Worm (Caenorhabditis elegans) whole organism, mixed stage, embryonic: ENCODE measurements around the gene cav-1.

Source experiments
- blmp-1 ChIP-seq: fragments of 150-350 bp; optimal IDR thresholded peaks from 2 replicates; lab custom pipeline; 2014; ENCODE audit warnings: missing biosample characterization, missing genetic modification characterization
- ceh-43 ChIP-seq: fragments of 200-800 bp; sonication (Bioruptor generic); optimal IDR thresholded peaks from 2 replicates; lab custom pipeline; 2018; ENCODE audit warnings: mild to moderate bottlenecking, missing genetic modification characterization, moderate library complexity, missing compliant biosample characterization
- elt-3 ChIP-seq: fragments of 150-350 bp; optimal IDR thresholded peaks from 2 replicates; lab custom pipeline; 2014; ENCODE audit warnings: missing biosample characterization, missing genetic modification characterization
- lsy-2 ChIP-seq: fragments of 150-350 bp; optimal IDR thresholded peaks from 2 replicates; lab custom pipeline; 2014; ENCODE audit warnings: missing biosample characterization, missing genetic modification characterization
- nhr-2 ChIP-seq: fragments of 150-350 bp; optimal IDR thresholded peaks from 2 replicates; lab custom pipeline; 2014; ENCODE audit warnings: missing biosample characterization, missing genetic modification characterization
- nhr-237 ChIP-seq: fragments of 150-350 bp; optimal IDR thresholded peaks from 2 replicates; lab custom pipeline; 2014; ENCODE audit warnings: missing biosample characterization, missing genetic modification characterization
- nhr-76 ChIP-seq: sonication (generic microtip); optimal IDR thresholded peaks from 2 replicates; lab custom pipeline; 2017; ENCODE audit warnings: missing biosample characterization, missing genetic modification characterization
- sem-2 ChIP-seq: fragments of 200-800 bp; sonication (Bioruptor generic); optimal IDR thresholded peaks from 2 replicates; lab custom pipeline; 2018; ENCODE audit warnings: mild to moderate bottlenecking, missing genetic modification characterization, missing compliant biosample characterization
- snpc-4 ChIP-seq: fragments of 150-350 bp; optimal IDR thresholded peaks from 2 replicates; lab custom pipeline; 2014; ENCODE audit warnings: missing biosample characterization, missing genetic modification characterization
- unc-62 ChIP-seq: fragments of 150-350 bp; optimal IDR thresholded peaks from 2 replicates; lab custom pipeline; 2014; ENCODE audit warnings: missing biosample characterization, missing genetic modification reagents, missing genetic modification characterization

ce11 chrIV:9744905-9745304 lies 27.4 kb upstream of the cav-1 start, which contains the start of gene C28D4.4:
- TF ChIP-seq elt-3 (tag; lab: Kevin White, UChicago) (no peak), blmp-1 (tag; lab: Kevin White, UChicago) (no peak), nhr-76 (no peak), ceh-43 (no peak), sem-2 (GFP tag; lab: Kevin White, UChicago) (no peak), nhr-2 (tag; lab: Kevin White, UChicago) (no peak), snpc-4 (tag; lab: Kevin White, UChicago) (no peak), unc-62 (GFP tag; lab: Kevin White, UChicago) (no peak), nhr-237 (no peak), lsy-2 (no peak)
